Fruit fly (Drosophila melanogaster): ENCODE data around the gene Sid.

dm6 chr3R:28695993-28696392 lies 25.5 kb downstream of the Sid start, which contains the start of gene htt:
- TF ChIP-seq sd (tag; optimal IDR thresholded peaks at IDR 0.05) (no peak), CG12104 (GFP tag; optimal IDR thresholded peaks at IDR 0.05) (no peak), CG15696 (tag; optimal IDR thresholded peaks at IDR 0.05) (no peak), CG10267 (tag; optimal IDR thresholded peaks at IDR 0.05) (no peak), tll (GFP tag; optimal IDR thresholded peaks at IDR 0.05) (no peak), GATAe (GFP tag; conservative IDR thresholded peaks at IDR 0.05) (no peak), ken (GFP tag; IDR thresholded peaks at IDR 0.05) (no peak), gce (GFP tag; IDR thresholded peaks at IDR 0.05) (no peak), sqz (GFP tag; optimal IDR thresholded peaks at IDR 0.05) (no peak), btn (GFP tag; optimal IDR thresholded peaks at IDR 0.05) (no peak), BtbVII (GFP tag; optimal IDR thresholded peaks at IDR 0.05) (no peak), CG5953 (GFP tag; IDR thresholded peaks at IDR 0.05) (no peak)
